Worm (Caenorhabditis elegans): ENCODE results near the gene F14F3.5.

Gene F14F3.5

DNA sequence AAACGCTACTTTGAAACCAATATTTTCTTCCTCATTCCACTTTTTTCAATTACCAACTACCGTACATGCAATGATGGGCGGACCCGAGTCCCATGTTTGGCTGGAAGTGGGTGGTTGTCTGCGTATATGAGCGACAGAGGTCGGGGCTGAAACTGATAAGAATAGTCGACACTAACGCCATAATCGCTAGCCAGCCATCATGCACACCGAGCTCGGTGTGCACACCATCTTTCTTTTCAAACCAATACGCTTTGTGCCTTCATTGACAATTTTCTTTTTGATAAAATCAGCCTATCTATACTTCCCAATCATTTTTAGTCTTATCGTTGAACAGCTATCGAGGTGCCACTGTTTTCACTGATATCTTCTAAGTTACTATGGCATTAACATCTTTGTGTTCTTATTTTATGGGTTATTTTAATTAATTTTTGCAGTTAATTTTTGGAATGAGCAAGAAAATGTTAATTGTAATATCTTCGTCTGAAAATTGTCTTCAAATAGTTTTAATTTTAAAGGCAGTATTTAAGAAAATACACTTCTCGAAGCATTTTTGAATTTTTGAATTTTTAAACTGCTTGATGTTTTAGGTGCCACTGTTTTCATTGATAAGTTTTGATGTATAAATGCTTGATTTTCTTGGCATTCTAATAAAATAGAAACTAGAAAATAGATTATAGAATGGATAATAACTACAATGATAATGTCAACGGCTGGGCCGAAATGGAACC lies 48.3 kb downstream of the F14F3.5 start, which contains the start of gene elt-2 (continued):
- TF ChIP-seq lin-15B (tag; optimal IDR thresholded peaks at IDR 0.05) (no peak), ztf-11 (tag; optimal IDR thresholded peaks at IDR 0.05) (no peak), mep-1 (tag; optimal IDR thresholded peaks at IDR 0.05) (peak; percentile 20), mdt-29 (GFP tag; IDR thresholded peaks at IDR 0.05) (no peak), ceh-82 (tag; optimal IDR thresholded peaks at IDR 0.05) (no peak), ZK337.2 (GFP tag; IDR thresholded peaks at IDR 0.05) (no peak), ctbp-1 (GFP tag; IDR thresholded peaks at IDR 0.05) (no peak), duxl-1 (tag; optimal IDR thresholded peaks at IDR 0.05; ENCODE audit: poor library complexity) (no peak), Y75B8A.6 (GFP tag; IDR thresholded peaks at IDR 0.05) (0 out of 2 replicates have a peak, but pooled peaks have one; percentile 36), nhr-25 (tag; optimal IDR thresholded peaks at IDR 0.05; ENCODE audit: borderline replicate concordance, insufficient read depth) (no peak), ceh-62 (tag; optimal IDR thresholded peaks at IDR 0.05) (no peak), F37D6.2 (tag; optimal IDR thresholded peaks at IDR 0.05) (no peak), ceh-20 (GFP tag; IDR thresholded peaks at IDR 0.05) (0 out of 2 replicates have a peak, but pooled peaks have one; percentile 46), aly-2 (tag; optimal IDR thresholded peaks at IDR 0.05) (no peak), rbr-2 (tag; optimal IDR thresholded peaks at IDR 0.05) (no peak), mes-2 (tag; optimal IDR thresholded peaks at IDR 0.05; ENCODE audit: poor library complexity, severe bottlenecking) (no peak), ama-1 (optimal IDR thresholded peaks at IDR 0.05) (no peak), mdl-1 (tag; optimal IDR thresholded peaks at IDR 0.05) (peak in 1 of 2 experiments; percentile 10), dmd-9 (GFP tag; IDR thresholded peaks at IDR 0.05) (no peak), lin-39 (tag; optimal IDR thresholded peaks at IDR 0.05) (no peak), gei-8 (GFP tag; optimal IDR thresholded peaks at IDR 0.05) (no peak), F49E8.2 (tag; optimal IDR thresholded peaks at IDR 0.05; ENCODE audit: borderline replicate concordance) (no peak), jun-1 (tag; optimal IDR thresholded peaks at IDR 0.05) (peak; percentile 51), lin-38 (GFP tag; IDR thresholded peaks at IDR 0.05) (no peak), nhr-6 (tag; optimal IDR thresholded peaks at IDR 0.05) (peak; percentile 22), mxl-2 (GFP tag; conservative IDR thresholded peaks at IDR 0.05) (0 out of 2 replicates have a peak, but pooled peaks have one; percentile 20), zfp-3 (GFP tag; conservative IDR thresholded peaks at IDR 0.05) (no peak), hlh-11 (tag; optimal IDR thresholded peaks at IDR 0.05) (peak; percentile 92), Y105C5A.15 (GFP tag; IDR thresholded peaks at IDR 0.05) (no peak), dmd-8 (GFP tag; IDR thresholded peaks at IDR 0.05) (no peak), nhr-41 (GFP tag; IDR thresholded peaks at IDR 0.05) (peak; percentile 83), lsy-2 (tag; optimal IDR thresholded peaks at IDR 0.05) (peak in 1 of 2 experiments; percentile 61), unc-130 (GFP tag; optimal IDR thresholded peaks at IDR 0.05) (no peak), nhr-76 (tag; optimal IDR thresholded peaks at IDR 0.05) (no peak)

DNA sequence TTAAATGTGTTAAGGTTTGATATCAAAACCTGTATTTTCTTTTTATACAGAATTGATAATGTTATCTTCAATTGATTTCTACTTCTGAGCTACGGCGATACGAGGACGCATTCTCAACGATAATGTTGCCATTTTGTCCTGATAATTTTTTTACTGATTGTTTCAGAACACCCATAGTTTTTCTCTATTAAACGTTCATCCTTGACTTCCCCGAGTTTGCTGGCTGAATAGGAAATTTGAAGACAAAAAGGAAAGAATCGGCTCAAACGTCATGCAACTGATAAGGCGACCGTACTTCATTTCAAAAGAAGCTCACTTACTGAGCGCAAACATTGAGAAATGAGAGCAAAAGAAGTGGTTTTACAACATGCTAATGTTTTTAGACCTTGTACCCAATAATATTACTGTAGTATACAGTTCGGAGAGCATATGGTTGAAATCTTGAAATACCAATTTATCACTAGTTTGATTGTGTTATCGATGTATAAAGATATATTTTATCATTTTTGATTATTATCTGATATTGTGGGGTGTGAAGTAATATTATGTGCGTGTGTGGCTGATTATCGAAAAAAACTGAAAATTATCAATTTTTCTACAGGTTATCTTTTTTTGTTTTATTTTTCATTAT lies 49.8 kb downstream of the F14F3.5 start:
- TF ChIP-seq egl-27 (tag; optimal IDR thresholded peaks at IDR 0.05) (no peak), T26A8.4 (GFP tag; IDR thresholded peaks at IDR 0.05) (no peak), php-3 (GFP tag; IDR thresholded peaks at IDR 0.05) (peak; percentile 55), lir-3 (tag; optimal IDR thresholded peaks at IDR 0.05) (no peak), pha-4 (GFP tag; IDR thresholded peaks at IDR 0.05) (0 out of 2 replicates have a peak, but pooled peaks have one; percentile 26), pha-4 (tag; optimal IDR thresholded peaks at IDR 0.05) (no peak), hlh-11 (tag; optimal IDR thresholded peaks at IDR 0.05) (peak; percentile 69), sdz-12 (GFP tag; optimal IDR thresholded peaks at IDR 0.05) (no peak), mep-1 (tag; optimal IDR thresholded peaks at IDR 0.05) (peak; percentile 3), pqm-1 (tag; optimal IDR thresholded peaks at IDR 0.05) (peak; percentile 97), hif-1 (tag; optimal IDR thresholded peaks at IDR 0.05) (no peak), dve-1 (tag; optimal IDR thresholded peaks at IDR 0.05; ENCODE audit: insufficient read depth) (peak; percentile 38), ama-1 (optimal IDR thresholded peaks at IDR 0.05) (no peak), mxl-2 (GFP tag; conservative IDR thresholded peaks at IDR 0.05) (no peak), aha-1 (tag) (peak; percentile 58), nhr-48 (tag; optimal IDR thresholded peaks at IDR 0.05) (peak; percentile 32), daf-16 (GFP tag; optimal IDR thresholded peaks at IDR 0.05) (peak in 1 of 2 experiments; percentile 52), daf-16 (tag; optimal IDR thresholded peaks at IDR 0.05) (peak; percentile 18), tra-1 (GFP tag; IDR thresholded peaks at IDR 0.05) (peak; percentile 72; the same call in 1 of the 2 replicates)
